Fruit fly (Drosophila melanogaster) whole organism, embryonic: ENCODE data around the gene Crg-1.
A peak's percentile ranks its signal among the peaks of the same experiment; 100 is the strongest.

ENCODE experiments used
- ATbp ChIP-seq: fragments of 200-800 bp; sonication (Bioruptor generic); optimal IDR thresholded peaks from 2 replicates; lab custom pipeline; 2017; ENCODE audit warnings: missing biosample characterization, mild to moderate bottlenecking, missing genetic modification characterization, missing genetic modification reagents
- Atf-2 ChIP-seq: fragments of 200-800 bp; sonication (Bioruptor generic); optimal IDR thresholded peaks from 2 replicates; lab custom pipeline; 2016; ENCODE audit warnings: missing biosample characterization, missing genetic modification characterization
- CG10274 ChIP-seq: fragments of 200-800 bp; sonication (Bioruptor generic); optimal IDR thresholded peaks from 3 replicates; lab custom pipeline; 2017; ENCODE audit warnings: missing biosample characterization, mild to moderate bottlenecking, missing genetic modification characterization
- CG10431 ChIP-seq: fragments of 200-800 bp; sonication (Bioruptor generic); optimal IDR thresholded peaks from 3 replicates; lab custom pipeline; 2018; ENCODE audit warnings: missing biosample characterization, mild to moderate bottlenecking, missing genetic modification characterization
- CG10565 ChIP-seq: fragments of 200-800 bp; sonication (Bioruptor generic); optimal IDR thresholded peaks from 3 replicates; lab custom pipeline; 2016; ENCODE audit warnings: missing biosample characterization, mild to moderate bottlenecking, missing genetic modification characterization
- CG15696 ChIP-seq: fragments of 200-800 bp; sonication (Bioruptor generic); optimal IDR thresholded peaks from 2 replicates; lab custom pipeline; 2019; ENCODE audit warnings: missing biosample characterization, mild to moderate bottlenecking, missing genetic modification characterization, moderate library complexity
- CG18599 ChIP-seq: fragments of 200-800 bp; sonication (Bioruptor generic); optimal IDR thresholded peaks from 3 replicates; lab custom pipeline; 2017; ENCODE audit warnings: missing biosample characterization, missing genetic modification characterization, mild to moderate bottlenecking, moderate library complexity, missing genetic modification reagents
- CG3163 ChIP-seq: fragments of 200-800 bp; sonication (Bioruptor generic); optimal IDR thresholded peaks from 3 replicates; lab custom pipeline; 2016; ENCODE audit warnings: missing biosample characterization, missing genetic modification characterization
- CG32767 ChIP-seq: fragments of 200-800 bp; sonication (Bioruptor generic); IDR thresholded peaks from 2 replicates; pipeline ENCODE4 v1.3.6; 2022; ENCODE audit warnings: missing biosample characterization, missing genetic modification characterization
- CG33557 ChIP-seq: fragments of 200-800 bp; sonication (Bioruptor generic); optimal IDR thresholded peaks from 2 replicates; lab custom pipeline; 2019; ENCODE audit warnings: missing biosample characterization, mild to moderate bottlenecking, missing genetic modification characterization, moderate library complexity
- CG34224 ChIP-seq: fragments of 200-800 bp; sonication (Bioruptor generic); IDR thresholded peaks from 3 replicates; pipeline ENCODE4 v1.3.6; 2022; ENCODE audit warnings: missing biosample characterization, missing genetic modification characterization; ENCODE audit not compliant: partially characterized antibody
- CG3838 ChIP-seq: fragments of 200-800 bp; sonication (Bioruptor generic); optimal IDR thresholded peaks from 3 replicates; lab custom pipeline; 2016; ENCODE audit warnings: missing biosample characterization, missing genetic modification characterization
- CG4282 ChIP-seq: fragments of 200-800 bp; sonication (Bioruptor generic); optimal IDR thresholded peaks from 2 replicates; lab custom pipeline; 2016; ENCODE audit warnings: missing biosample characterization, missing genetic modification characterization
- CG4360 ChIP-seq: fragments of 200-800 bp; sonication (Bioruptor generic); IDR thresholded peaks from 2 replicates; pipeline ENCODE4 v1.3.6; 2022; ENCODE audit warnings: missing biosample characterization, missing genetic modification characterization
- CG4404 ChIP-seq: fragments of 200-800 bp; sonication (Bioruptor generic); IDR thresholded peaks from 2 replicates; pipeline ENCODE4 v1.3.6; 2022; ENCODE audit warnings: missing biosample characterization, missing genetic modification characterization
- CG5953 ChIP-seq: fragments of 200-800 bp; sonication (Bioruptor generic); IDR thresholded peaks from 2 replicates; pipeline ENCODE4 v1.3.6; 2022; ENCODE audit warnings: missing biosample characterization, missing genetic modification characterization
- CG6272 ChIP-seq: fragments of 200-800 bp; sonication (Bioruptor generic); IDR thresholded peaks from 2 replicates; pipeline ENCODE4 v1.3.6; 2022; ENCODE audit warnings: missing biosample characterization, missing genetic modification characterization
- CG6791 ChIP-seq: fragments of 200-800 bp; sonication (Bioruptor generic); IDR thresholded peaks from 3 replicates; pipeline ENCODE4 v1.3.6; 2022; ENCODE audit warnings: missing biosample characterization, missing genetic modification characterization; ENCODE audit not compliant: partially characterized antibody
- CG7745 ChIP-seq: fragments of 200-800 bp; sonication (Bioruptor generic); optimal IDR thresholded peaks from 2 replicates; lab custom pipeline; 2018; ENCODE audit warnings: missing biosample characterization, mild to moderate bottlenecking, missing genetic modification characterization, moderate library complexity
- Dek ChIP-seq: fragments of 200-800 bp; sonication (Bioruptor generic); optimal IDR thresholded peaks from 3 replicates; lab custom pipeline; 2019; ENCODE audit warnings: missing biosample characterization, mild to moderate bottlenecking, missing genetic modification characterization, moderate library complexity
- Dref ChIP-seq: fragments of 200-800 bp; sonication (Bioruptor generic); IDR thresholded peaks from 2 replicates; pipeline ENCODE4 v1.3.6; 2022; ENCODE audit warnings: missing biosample characterization, missing genetic modification characterization
- E2f1 ChIP-seq: fragments of 200-800 bp; sonication (Bioruptor generic); IDR thresholded peaks from 2 replicates; pipeline ENCODE4 v1.3.6; 2022; ENCODE audit warnings: missing biosample characterization, missing genetic modification characterization
- Gsc ChIP-seq: fragments of 200-800 bp; sonication (Bioruptor generic); IDR thresholded peaks from 2 replicates; pipeline ENCODE4 v1.3.6; 2022; ENCODE audit warnings: missing biosample characterization, missing genetic modification characterization
- H2.0 ChIP-seq: fragments of 200-800 bp; sonication (Bioruptor generic); IDR thresholded peaks from 2 replicates; pipeline ENCODE4 v1.3.6; 2022; ENCODE audit warnings: missing biosample characterization, missing genetic modification characterization
- Lim3 ChIP-seq: fragments of 200-800 bp; sonication (Bioruptor generic); IDR thresholded peaks from 2 replicates; pipeline ENCODE4 v1.3.6; 2022; ENCODE audit warnings: missing biosample characterization, missing genetic modification characterization
- Mad ChIP-seq: fragments of 200-800 bp; sonication (Bioruptor generic); optimal IDR thresholded peaks from 2 replicates; lab custom pipeline; 2016; ENCODE audit warnings: missing biosample characterization, missing genetic modification characterization
- NfI ChIP-seq: fragments of 200-800 bp; sonication (Bioruptor generic); optimal IDR thresholded peaks from 3 replicates; lab custom pipeline; 2018; ENCODE audit warnings: missing biosample characterization, mild to moderate bottlenecking, missing genetic modification characterization, moderate library complexity
- Rx ChIP-seq: fragments of 200-800 bp; sonication (Bioruptor generic); IDR thresholded peaks from 2 replicates; pipeline ENCODE4 v1.3.6; 2022; ENCODE audit warnings: missing biosample characterization, missing genetic modification characterization
- Side ChIP-seq: fragments of 200-800 bp; sonication (Bioruptor generic); optimal IDR thresholded peaks from 2 replicates; lab custom pipeline; 2016; ENCODE audit warnings: missing biosample characterization, missing genetic modification characterization
- Sin3A ChIP-seq: fragments of >200 bp; optimal IDR thresholded peaks from 2 replicates; lab custom pipeline; 2018
- Sox100B ChIP-seq: fragments of 200-800 bp; sonication (Bioruptor generic); optimal IDR thresholded peaks from 3 replicates; lab custom pipeline; 2018; ENCODE audit warnings: missing biosample characterization, mild to moderate bottlenecking, missing genetic modification characterization
- ash1 ChIP-seq: fragments of 200-800 bp; sonication (Bioruptor generic); optimal IDR thresholded peaks from 2 replicates; lab custom pipeline; 2018; ENCODE audit warnings: missing biosample characterization, mild to moderate bottlenecking, missing genetic modification characterization
- caup ChIP-seq: fragments of 200-800 bp; sonication (Bioruptor generic); optimal IDR thresholded peaks from 3 replicates; lab custom pipeline; 2017; ENCODE audit warnings: missing biosample characterization, mild to moderate bottlenecking, missing genetic modification characterization, moderate library complexity; ENCODE audit not compliant: severe bottlenecking
- ems ChIP-seq: fragments of 200-800 bp; sonication (Bioruptor generic); optimal IDR thresholded peaks from 3 replicates; lab custom pipeline; 2016; ENCODE audit warnings: missing biosample characterization, missing genetic modification characterization
- gem ChIP-seq: fragments of 200-800 bp; sonication (Bioruptor generic); optimal IDR thresholded peaks from 2 replicates; lab custom pipeline; 2019; ENCODE audit warnings: missing biosample characterization, mild to moderate bottlenecking, missing genetic modification characterization, moderate library complexity
- gro ChIP-seq: fragments of 200-800 bp; sonication (Bioruptor generic); optimal IDR thresholded peaks from 2 replicates; lab custom pipeline; 2016; ENCODE audit warnings: missing biosample characterization, missing genetic modification characterization
- gsb-n ChIP-seq: fragments of 200-800 bp; sonication (Bioruptor generic); optimal IDR thresholded peaks from 3 replicates; lab custom pipeline; 2018; ENCODE audit warnings: missing biosample characterization, mild to moderate bottlenecking, missing genetic modification characterization
- ham ChIP-seq: fragments of 200-800 bp; sonication (Bioruptor generic); IDR thresholded peaks from 2 replicates; pipeline ENCODE4 v1.3.6; 2022; ENCODE audit warnings: missing biosample characterization, missing genetic modification characterization
- jumu ChIP-seq: fragments of 200-800 bp; sonication (Bioruptor generic); optimal IDR thresholded peaks from 3 replicates; lab custom pipeline; 2016; ENCODE audit warnings: missing biosample characterization, missing genetic modification characterization
- knrl ChIP-seq: fragments of 200-800 bp; sonication (Bioruptor generic); IDR thresholded peaks from 3 replicates; pipeline ENCODE4 v1.3.6; 2022; ENCODE audit warnings: missing biosample characterization, missing genetic modification characterization; ENCODE audit not compliant: partially characterized antibody
- lilli ChIP-seq: fragments of 200-800 bp; sonication (Bioruptor generic); optimal IDR thresholded peaks from 3 replicates; lab custom pipeline; 2016; ENCODE audit warnings: missing biosample characterization, missing genetic modification characterization
- nerfin-1 ChIP-seq: fragments of 200-800 bp; sonication (Bioruptor generic); optimal IDR thresholded peaks from 3 replicates; lab custom pipeline; 2019; ENCODE audit warnings: missing biosample characterization, mild to moderate bottlenecking, missing genetic modification characterization, moderate library complexity
- prd ChIP-seq, 3 experiments: fragments of >200 bp in 2 of 3; fragments of 200-800 bp in 1 of 3; sonication (Bioruptor generic) in 1 of 3; optimal IDR thresholded peaks in 2 of 3; IDR thresholded peaks in 1 of 3; 2 replicates in 2 of 3; 3 replicates in 1 of 3; pipeline versions ENCODE4 v1.3.6 to Lab custom; 2017 to 2022; ENCODE audit warnings: missing biosample characterization in 1 of 3, missing genetic modification characterization in 1 of 3
- ro ChIP-seq: fragments of 200-800 bp; sonication (Bioruptor generic); IDR thresholded peaks from 2 replicates; pipeline ENCODE4 v1.3.6; 2022; ENCODE audit warnings: missing biosample characterization, missing genetic modification characterization
- sd ChIP-seq: fragments of 200-800 bp; sonication (Bioruptor generic); optimal IDR thresholded peaks from 3 replicates; lab custom pipeline; 2018; ENCODE audit warnings: missing biosample characterization, mild to moderate bottlenecking, missing genetic modification characterization, moderate library complexity
- sens ChIP-seq: fragments of 200-800 bp; sonication (Bioruptor generic); peaks from one replicate; lab custom pipeline; 2016; ENCODE audit warnings: missing biosample characterization, missing genetic modification characterization
- so ChIP-seq: fragments of 200-800 bp; sonication (Bioruptor generic); IDR thresholded peaks from 3 replicates; pipeline ENCODE4 v1.3.6; 2022; ENCODE audit warnings: missing biosample characterization, missing genetic modification characterization
- tgo ChIP-seq: fragments of 200-800 bp; sonication (Bioruptor generic); IDR thresholded peaks from 3 replicates; pipeline ENCODE4 v1.3.6; 2022; ENCODE audit warnings: missing biosample characterization, missing genetic modification characterization
- trh ChIP-seq: fragments of 200-800 bp; sonication (Bioruptor generic); optimal IDR thresholded peaks from 2 replicates; lab custom pipeline; 2016; ENCODE audit warnings: missing biosample characterization, missing genetic modification characterization
- vvl ChIP-seq: fragments of 200-800 bp; sonication (Bioruptor generic); IDR thresholded peaks from 2 replicates; pipeline ENCODE4 v1.3.6; 2022; ENCODE audit warnings: missing biosample characterization, missing genetic modification characterization
- z ChIP-seq: fragments of 200-800 bp; sonication (Bioruptor generic); IDR thresholded peaks from 3 replicates; pipeline ENCODE4 v1.3.6; 2022; ENCODE audit warnings: missing biosample characterization, missing genetic modification characterization

The Crg-1 gene

DNA sequence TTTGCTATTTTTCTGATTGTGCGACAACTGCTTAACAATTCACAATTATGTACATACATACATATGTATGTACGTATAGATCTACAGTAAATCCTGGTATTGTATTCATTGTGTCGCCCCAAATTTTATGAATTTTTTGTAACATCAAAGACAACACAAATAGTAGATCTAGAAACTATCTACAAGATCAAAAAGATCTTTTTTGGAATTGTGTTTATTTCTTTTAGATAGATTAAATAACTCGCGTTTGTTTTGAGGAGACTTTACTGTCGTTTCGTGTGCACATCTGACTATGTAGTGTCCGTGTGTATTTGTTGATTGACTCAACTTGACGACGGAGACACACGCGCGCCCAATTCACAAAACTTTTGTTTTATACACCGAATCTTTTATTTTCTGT lies 18.7 kb upstream of the Crg-1 start (continued):
- TF ChIP-seq CG15696, result peak; percentile 78
- TF ChIP-seq NfI, result peak; percentile 90
- peak; percentile 44 for TF ChIP-seq trh
- TF ChIP-seq ems (GFP tag; lab: Kevin White, UChicago), result peak; percentile 78
- TF ChIP-seq CG32767 (GFP tag; lab: Robert Waterston, UW), result peak; percentile 90
- peak; percentile 94 for TF ChIP-seq lilli
- TF ChIP-seq ham (GFP tag; lab: Robert Waterston, UW), result peak; percentile 75; the same call in 1 of the 2 replicates
- TF ChIP-seq CG4282 (GFP tag; lab: Kevin White, UChicago), result peak; percentile 52
- TF ChIP-seq sd (tag; lab: Kevin White, UChicago), result peak; percentile 83
- peak; percentile 92 for TF ChIP-seq caup (GFP tag; lab: Kevin White, UChicago)
- TF ChIP-seq tgo (GFP tag; lab: Robert Waterston, UW), result peak; percentile 94
- peak; percentile 97 for TF ChIP-seq CG18599
- TF ChIP-seq knrl (GFP tag; lab: Robert Waterston, UW), result no peak
- TF ChIP-seq Mad (GFP tag; lab: Kevin White, UChicago), result peak; percentile 62
- peak; percentile 55 for TF ChIP-seq gsb-n (tag; lab: Kevin White, UChicago)
- no peak for TF ChIP-seq CG34224 (GFP tag; lab: Robert Waterston, UW)
- peak; percentile 10 for TF ChIP-seq CG10565
- TF ChIP-seq CG4360 (GFP tag; lab: Robert Waterston, UW), result 0 out of 2 replicates have a peak, but pooled peaks have one; percentile 11
- no peak for TF ChIP-seq CG6791
- TF ChIP-seq Dek (tag; lab: Kevin White, UChicago), result peak; percentile 94
- TF ChIP-seq nerfin-1 (tag; lab: Kevin White, UChicago), result peak; percentile 76
- TF ChIP-seq CG6272, result peak; percentile 87
- peak; percentile 15 for TF ChIP-seq CG33557 (GFP tag; lab: Kevin White, UChicago)
- TF ChIP-seq vvl (GFP tag; lab: Robert Waterston, UW), result peak; percentile 95
- TF ChIP-seq ash1 (GFP tag; lab: Kevin White, UChicago), result peak; percentile 75
- peak; percentile 47; the same call in 1 of the 2 replicates for TF ChIP-seq ro (GFP tag; lab: Robert Waterston, UW)
- TF ChIP-seq Gsc (GFP tag; lab: Robert Waterston, UW), result no peak
- peak; percentile 94 for TF ChIP-seq gem (tag; lab: Kevin White, UChicago)
- peak; percentile 67; the same call in 1 of the 2 replicates for TF ChIP-seq CG5953 (GFP tag; lab: Robert Waterston, UW)
- peak; percentile 69 for TF ChIP-seq Rx (GFP tag; lab: Robert Waterston, UW)
- TF ChIP-seq Sin3A (lab: Kevin White, UChicago), result no peak
- TF ChIP-seq H2.0 (GFP tag; lab: Robert Waterston, UW), result peak; percentile 92
- TF ChIP-seq Side, result peak; percentile 91
- TF ChIP-seq Sox100B, result peak; percentile 74
- TF ChIP-seq CG3163, result peak; percentile 75
- no peak for TF ChIP-seq Dref
- peak; percentile 77 for TF ChIP-seq CG10274 (GFP tag; lab: Kevin White, UChicago)
- no peak for TF ChIP-seq prd (optimal IDR thresholded peaks at IDR 0.05; lab: Kevin White, UChicago)
- TF ChIP-seq prd (GFP tag; IDR thresholded peaks at IDR 0.05; lab: Robert Waterston, UW), result peak; percentile 95
- peak; percentile 93 for TF ChIP-seq gro
- TF ChIP-seq CG3838 (GFP tag; lab: Kevin White, UChicago), result peak; percentile 60
- no peak for TF ChIP-seq z
- TF ChIP-seq ATbp (GFP tag; lab: Kevin White, UChicago), result peak; percentile 73
- TF ChIP-seq CG4404 (GFP tag; lab: Robert Waterston, UW), result peak; percentile 83
- TF ChIP-seq jumu, result peak; percentile 88
- TF ChIP-seq E2f1, result peak; percentile 90
- no peak for TF ChIP-seq CG10431 (GFP tag; lab: Kevin White, UChicago)
- TF ChIP-seq Lim3 (GFP tag; lab: Robert Waterston, UW), result peak; percentile 70; the same call in 1 of the 2 replicates
- TF ChIP-seq so (GFP tag; lab: Robert Waterston, UW), result peak; percentile 94
- peak; percentile 85 for TF ChIP-seq Atf-2 (GFP tag; lab: Kevin White, UChicago)
- TF ChIP-seq CG7745 (tag; lab: Kevin White, UChicago), result no peak
- TF ChIP-seq sens (GFP tag; lab: Kevin White, UChicago), result peak; percentile 97
